Worm (Caenorhabditis elegans) whole organism, midembryonic: ENCODE results near the gene spe-18.

Source experiments
- cog-1 ChIP-seq: sonication (generic microtip); optimal IDR thresholded peaks from 2 replicates; lab custom pipeline; 2016; ENCODE audit warnings: missing genetic modification characterization, missing compliant biosample characterization
- flt-1 ChIP-seq: fragments of 200-800 bp; sonication (Bioruptor generic); IDR thresholded peaks from 2 replicates; pipeline ENCODE4 v1.3.6; 2022; ENCODE audit warnings: missing genetic modification characterization, missing compliant biosample characterization
- klf-2 ChIP-seq: fragments of 200-800 bp; sonication (Bioruptor generic); conservative IDR thresholded peaks from 2 replicates; pipeline ENCODE4 v1.3.6; 2022; ENCODE audit warnings: missing genetic modification reagents, missing genetic modification characterization, missing compliant biosample characterization
- med-1 ChIP-seq: sonication (generic microtip); optimal IDR thresholded peaks from 2 replicates; lab custom pipeline; 2017; ENCODE audit warnings: missing genetic modification characterization, mild to moderate bottlenecking, missing compliant biosample characterization, antibody characterized with exemption, missing genetic modification reagents; ENCODE audit not compliant: insufficient read depth
- ref-1 ChIP-seq: fragments of 200-800 bp; sonication (Bioruptor generic); conservative IDR thresholded peaks from 2 replicates; pipeline ENCODE4 v1.3.6; 2022; ENCODE audit warnings: missing genetic modification reagents, missing genetic modification characterization, missing compliant biosample characterization
- ztf-23 ChIP-seq: fragments of 200-800 bp; sonication (Bioruptor generic); IDR thresholded peaks from 2 replicates; pipeline ENCODE4 v1.3.6; 2022; ENCODE audit warnings: missing genetic modification reagents, missing genetic modification characterization, missing compliant biosample characterization
- ztf-29 ChIP-seq: fragments of 200-800 bp; sonication (Bioruptor generic); IDR thresholded peaks from 2 replicates; pipeline ENCODE4 v1.3.6; 2022; ENCODE audit warnings: missing genetic modification reagents, missing genetic modification characterization, missing compliant biosample characterization

DNA sequence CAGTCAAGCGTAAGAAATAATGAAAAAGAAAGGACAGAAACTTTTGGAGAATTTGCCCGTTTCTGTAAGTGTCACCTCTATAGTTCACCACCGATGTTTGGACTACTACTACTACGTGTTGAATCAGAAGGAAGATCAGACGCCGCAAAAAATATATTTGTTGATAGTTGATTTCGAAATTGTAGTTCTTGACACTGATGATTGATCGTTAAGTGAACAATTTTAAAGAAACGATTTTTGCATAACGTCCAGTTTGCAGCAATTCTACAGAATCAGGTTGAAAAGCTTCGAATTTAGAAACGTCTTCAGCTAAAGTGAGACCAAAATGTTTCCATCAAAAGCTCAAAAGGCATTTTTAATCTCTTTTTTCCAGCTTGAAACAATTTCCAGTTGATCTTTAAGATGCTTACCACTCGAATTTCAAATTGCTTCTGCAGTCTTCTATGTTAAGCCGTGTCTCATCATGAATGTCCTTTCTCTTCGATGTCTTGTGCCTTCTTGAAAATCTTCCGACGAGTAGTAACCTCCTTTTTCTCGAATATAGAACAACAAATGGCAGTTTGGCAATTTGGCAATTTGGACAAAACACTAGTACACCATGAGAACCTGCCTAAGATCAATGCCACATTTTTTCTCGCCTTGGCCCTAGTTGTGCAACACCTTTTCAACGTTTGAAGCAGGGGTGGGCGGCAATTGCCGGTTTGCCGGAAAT is 42.7 kb upstream of the spe-18 start:
- TF ChIP-seq klf-2, result no peak
- no peak for TF ChIP-seq ztf-23 (GFP tag; lab: Robert Waterston, UW)
- no peak for TF ChIP-seq ref-1 (GFP tag; lab: Robert Waterston, UW)
- TF ChIP-seq med-1 (GFP tag; lab: Kevin White, UChicago), result no peak
- no peak for TF ChIP-seq flt-1
- TF ChIP-seq ztf-29 (GFP tag; lab: Robert Waterston, UW), result no peak
- no peak for TF ChIP-seq cog-1 (tag; lab: Kevin White, UChicago)
